Worm (Caenorhabditis elegans) whole organism, early embryonic: ENCODE data around the gene klf-2.
"Not testable (repeated sequence)": the region's sequence is repeated elsewhere in the genome, so short reads cannot be mapped to it uniquely, and the experiment has no call there.

Experiments
- aly-1 ChIP-seq: sonication (generic microtip); optimal IDR thresholded peaks from 2 replicates; lab custom pipeline; 2016; ENCODE audit warnings: missing genetic modification characterization, missing compliant biosample characterization
- ama-1 ChIP-seq: fragments of 150-350 bp; optimal IDR thresholded peaks from 2 replicates; lab custom pipeline; 2014
- ceh-36 ChIP-seq: sonication (generic microtip); optimal IDR thresholded peaks from 2 replicates; lab custom pipeline; 2016; ENCODE audit warnings: missing genetic modification characterization, inconsistent platforms, missing compliant biosample characterization
- ets-7 ChIP-seq: sonication (generic microtip); optimal IDR thresholded peaks from 2 replicates; lab custom pipeline; 2016; ENCODE audit warnings: missing genotype, missing genetic modification characterization, missing compliant biosample characterization
- flt-1 ChIP-seq: fragments of 200-800 bp; sonication (Bioruptor generic); IDR thresholded peaks from 2 replicates; pipeline ENCODE4 v1.3.6; 2022; ENCODE audit warnings: missing genetic modification characterization, missing compliant biosample characterization
- hmg-4 ChIP-seq: fragments of 200-800 bp; sonication (Bioruptor generic); optimal IDR thresholded peaks from 2 replicates; lab custom pipeline; 2018; ENCODE audit warnings: mild to moderate bottlenecking, missing genetic modification characterization, missing compliant biosample characterization
- pes-1 ChIP-seq: fragments of 200-800 bp; sonication (Bioruptor generic); IDR thresholded peaks from 2 replicates; pipeline ENCODE4 v1.3.6; 2022; ENCODE audit warnings: missing genetic modification reagents, missing genetic modification characterization, missing compliant biosample characterization
- scrt-1 ChIP-seq: fragments of 200-800 bp; sonication (Bioruptor generic); IDR thresholded peaks from 2 replicates; pipeline ENCODE4 v1.3.6; 2022; ENCODE audit warnings: missing genetic modification characterization, missing compliant biosample characterization
- sea-1 ChIP-seq: fragments of 200-800 bp; sonication (Bioruptor generic); conservative IDR thresholded peaks from 2 replicates; pipeline ENCODE4 v1.3.6; 2022; ENCODE audit warnings: missing genetic modification characterization, missing compliant biosample characterization
- tbx-11 ChIP-seq: fragments of 200-800 bp; sonication (Bioruptor generic); IDR thresholded peaks from 2 replicates; pipeline ENCODE4 v1.3.6; 2022; ENCODE audit warnings: missing genetic modification characterization, missing compliant biosample characterization
- tra-4 ChIP-seq: sonication (generic microtip); optimal IDR thresholded peaks from 2 replicates; lab custom pipeline; 2017; ENCODE audit warnings: missing genetic modification characterization, missing compliant biosample characterization

DNA sequence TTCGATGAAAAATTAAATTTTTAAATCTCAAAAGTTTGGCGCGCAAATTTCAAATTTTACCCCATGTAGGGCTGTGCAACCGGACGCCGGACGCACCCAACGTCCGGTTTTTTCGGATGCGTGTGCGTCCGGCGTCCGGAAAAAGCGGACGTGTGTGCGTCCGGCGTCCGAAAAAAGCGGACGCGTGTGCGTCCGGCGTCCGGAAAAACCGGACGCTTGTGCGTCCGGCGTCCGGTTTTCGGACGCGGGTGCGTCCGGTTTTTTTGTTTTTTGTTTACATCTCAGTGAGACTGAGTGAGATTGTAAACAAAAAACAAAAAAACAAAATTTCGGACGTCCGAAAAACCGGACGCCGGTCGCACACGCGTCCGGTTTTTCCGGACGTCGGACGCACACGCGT is 19.6 kb downstream of the klf-2 start:
- TF ChIP-seq tbx-11; ama-1 (lab: Kevin White, UChicago); ceh-36; aly-1 (tag; lab: Kevin White, UChicago); tra-4 (tag; lab: Kevin White, UChicago); flt-1 (GFP tag; lab: Robert Waterston, UW); hmg-4 (GFP tag; lab: Kevin White, UChicago); sea-1 (GFP tag; lab: Robert Waterston, UW); ets-7 (tag; lab: Kevin White, UChicago): not testable (repeated sequence)
- TF ChIP-seq scrt-1 (GFP tag; lab: Robert Waterston, UW) (0 out of 2 replicates have a peak, but pooled peaks have one; percentile 21), pes-1 (peak; percentile 42; the same call in 1 of the 2 replicates)
